Worm (Caenorhabditis elegans) whole organism, young adult: ENCODE measurements around the gene ZK84.1.

Source experiments
- B0019.2 ChIP-seq: fragments of 200-800 bp; sonication (Bioruptor generic); conservative IDR thresholded peaks from 2 replicates; pipeline ENCODE4 v1.3.6; 2022; ENCODE audit warnings: missing genetic modification reagents, missing genetic modification characterization, missing compliant biosample characterization
- C06A6.2 ChIP-seq: fragments of 200-800 bp; sonication (Bioruptor generic); conservative IDR thresholded peaks from 2 replicates; pipeline ENCODE4 v1.3.6; 2022; ENCODE audit warnings: missing genetic modification characterization, missing compliant biosample characterization
- C17E4.6 ChIP-seq: fragments of 200-800 bp; sonication (Bioruptor generic); IDR thresholded peaks from 2 replicates; pipeline ENCODE4 v1.3.6; 2022; ENCODE audit warnings: missing genetic modification reagents, missing genetic modification characterization, missing compliant biosample characterization
- D2030.7 ChIP-seq: fragments of 200-800 bp; sonication (Bioruptor generic); IDR thresholded peaks from 2 replicates; pipeline ENCODE4 v1.3.6; 2022; ENCODE audit warnings: missing genetic modification reagents, missing genetic modification characterization, missing compliant biosample characterization
- F57C9.4 ChIP-seq: sonication (generic microtip); optimal IDR thresholded peaks from 2 replicates; lab custom pipeline; 2017; ENCODE audit warnings: mild to moderate bottlenecking, missing genetic modification characterization, missing compliant biosample characterization
- K12H6.12 ChIP-seq: fragments of 200-800 bp; sonication (Bioruptor generic); optimal IDR thresholded peaks from 2 replicates; lab custom pipeline; 2018; ENCODE audit warnings: mild to moderate bottlenecking, missing genetic modification characterization, missing compliant biosample characterization
- T26A5.8 ChIP-seq: sonication (generic microtip); optimal IDR thresholded peaks from 2 replicates; lab custom pipeline; 2016; ENCODE audit warnings: missing genetic modification characterization, missing compliant biosample characterization
- Y56A3A.18 ChIP-seq: fragments of 200-800 bp; sonication (Bioruptor generic); IDR thresholded peaks from 2 replicates; pipeline ENCODE4 v1.3.6; 2022; ENCODE audit warnings: missing genetic modification reagents, missing genetic modification characterization, missing compliant biosample characterization
- Y67H2A.10 ChIP-seq: fragments of 200-800 bp; sonication (Bioruptor generic); conservative IDR thresholded peaks from 2 replicates; pipeline ENCODE4 v1.3.6; 2022; ENCODE audit warnings: missing genetic modification reagents, missing genetic modification characterization, missing compliant biosample characterization
- attf-3 ChIP-seq: fragments of 200-800 bp; sonication (Bioruptor generic); conservative IDR thresholded peaks from 2 replicates; pipeline ENCODE4 v1.3.6; 2022; ENCODE audit warnings: missing genetic modification reagents, missing genetic modification characterization, missing compliant biosample characterization
- bed-1 ChIP-seq: fragments of 200-800 bp; sonication (Bioruptor generic); IDR thresholded peaks from 2 replicates; pipeline ENCODE4 v1.3.6; 2022; ENCODE audit warnings: missing genetic modification reagents, missing genetic modification characterization, missing compliant biosample characterization
- ceh-58 ChIP-seq: fragments of 200-800 bp; sonication (Bioruptor generic); IDR thresholded peaks from 2 replicates; pipeline ENCODE4 v1.3.6; 2022; ENCODE audit warnings: missing genetic modification characterization, missing compliant biosample characterization
- chd-7 ChIP-seq: sonication (generic microtip); optimal IDR thresholded peaks from 2 replicates; lab custom pipeline; 2016; ENCODE audit warnings: mild to moderate bottlenecking, missing genetic modification characterization, moderate library complexity, missing compliant biosample characterization
- dpff-1 ChIP-seq: sonication (generic microtip); optimal IDR thresholded peaks from 2 replicates; lab custom pipeline; 2017; ENCODE audit warnings: mild to moderate bottlenecking, missing genetic modification characterization, missing compliant biosample characterization
- egl-18 ChIP-seq: fragments of 200-800 bp; sonication (Bioruptor generic); IDR thresholded peaks from 2 replicates; pipeline ENCODE4 v1.3.6; 2022; ENCODE audit warnings: missing genetic modification reagents, missing genetic modification characterization, missing compliant biosample characterization
- hmg-1.2 ChIP-seq: fragments of 200-800 bp; sonication (Bioruptor generic); IDR thresholded peaks from 2 replicates; pipeline ENCODE4 v1.3.6; 2022; ENCODE audit warnings: missing genetic modification reagents, missing genetic modification characterization, missing compliant biosample characterization
- hsf-1 ChIP-seq: fragments of 200-800 bp; sonication (Bioruptor generic); IDR thresholded peaks from 2 replicates; pipeline ENCODE4 v1.3.6; 2022; ENCODE audit warnings: missing genetic modification reagents, missing genetic modification characterization, missing compliant biosample characterization
- lin-40 ChIP-seq: sonication (generic microtip); optimal IDR thresholded peaks from 2 replicates; lab custom pipeline; 2016; ENCODE audit warnings: missing genetic modification characterization, mild to moderate bottlenecking, missing compliant biosample characterization, missing genotype, missing genetic modification reagents
- lsy-27 ChIP-seq: sonication (generic microtip); optimal IDR thresholded peaks from 2 replicates; lab custom pipeline; 2017; ENCODE audit warnings: missing genetic modification characterization, mild to moderate bottlenecking, missing compliant biosample characterization, antibody characterized with exemption, missing genotype, borderline replicate concordance; ENCODE audit not compliant: insufficient read depth
- madf-6 ChIP-seq: fragments of 200-800 bp; sonication (Bioruptor generic); IDR thresholded peaks from 2 replicates; pipeline ENCODE4 v1.3.6; 2022; ENCODE audit warnings: missing genetic modification reagents, missing genetic modification characterization, missing compliant biosample characterization
- madf-8 ChIP-seq: fragments of 200-800 bp; sonication (Bioruptor generic); conservative IDR thresholded peaks from 2 replicates; pipeline ENCODE4 v1.3.6; 2022; ENCODE audit warnings: missing genetic modification reagents, missing genetic modification characterization, missing compliant biosample characterization
- mxl-1 ChIP-seq: sonication (generic microtip); optimal IDR thresholded peaks from 2 replicates; lab custom pipeline; 2016; ENCODE audit warnings: missing genetic modification characterization, missing compliant biosample characterization
- nfya-2 ChIP-seq: fragments of 200-800 bp; sonication (Bioruptor generic); IDR thresholded peaks from 2 replicates; pipeline ENCODE4 v1.3.6; 2022; ENCODE audit warnings: missing genetic modification reagents, missing genetic modification characterization, missing compliant biosample characterization
- nhr-120 ChIP-seq: fragments of 200-800 bp; sonication (Bioruptor generic); IDR thresholded peaks from 2 replicates; pipeline ENCODE4 v1.3.6; 2022; ENCODE audit warnings: missing genetic modification characterization, missing compliant biosample characterization
- nhr-80 ChIP-seq: sonication (generic microtip); optimal IDR thresholded peaks from 2 replicates; lab custom pipeline; 2016; ENCODE audit warnings: missing genetic modification characterization, missing compliant biosample characterization
- nhr-90 ChIP-seq: sonication (generic microtip); optimal IDR thresholded peaks from 2 replicates; lab custom pipeline; 2016; ENCODE audit warnings: missing genotype, mild to moderate bottlenecking, missing genetic modification characterization, missing compliant biosample characterization
- snpc-1.3 ChIP-seq: sonication (generic microtip); optimal IDR thresholded peaks from 2 replicates; lab custom pipeline; 2017; ENCODE audit warnings: missing genetic modification characterization, mild to moderate bottlenecking, missing compliant biosample characterization, antibody characterized with exemption, moderate library complexity, missing genotype, missing genetic modification reagents; ENCODE audit not compliant: insufficient read depth
- snpc-4 ChIP-seq, 5 experiments: fragments of 150-350 bp in 1 of 5; sonication (generic microtip) in 4 of 5; optimal IDR thresholded peaks; 2 replicates each; lab custom pipeline; 2014 to 2018; ENCODE audit warnings: missing genetic modification characterization in 5 of 5, missing biosample characterization in 3 of 5, antibody characterized with exemption in 2 of 5, mild to moderate bottlenecking in 2 of 5, missing compliant biosample characterization in 2 of 5, missing genotype in 2 of 5, moderate library complexity in 2 of 5, missing genetic modification reagents in 1 of 5
- somi-1 ChIP-seq: fragments of 200-800 bp; sonication (Bioruptor generic); optimal IDR thresholded peaks from 2 replicates; lab custom pipeline; 2018; ENCODE audit warnings: mild to moderate bottlenecking, missing genetic modification characterization, missing compliant biosample characterization
- tlf-1 ChIP-seq: fragments of 200-800 bp; sonication (Bioruptor generic); optimal IDR thresholded peaks from 2 replicates; lab custom pipeline; 2018; ENCODE audit warnings: mild to moderate bottlenecking, missing genetic modification characterization, missing compliant biosample characterization
- unc-130 ChIP-seq: sonication (generic microtip); optimal IDR thresholded peaks from 2 replicates; lab custom pipeline; 2016; ENCODE audit warnings: missing genetic modification reagents, missing genetic modification characterization, missing compliant biosample characterization
- unc-62 ChIP-seq: fragments of 150-350 bp; optimal IDR thresholded peaks from 2 replicates; lab custom pipeline; 2014; ENCODE audit warnings: missing biosample characterization, missing genetic modification reagents, missing genetic modification characterization
- xnd-1 ChIP-seq: sonication (generic microtip); optimal IDR thresholded peaks from 2 replicates; lab custom pipeline; 2016; ENCODE audit warnings: missing genotype, missing genetic modification reagents, missing genetic modification characterization, missing compliant biosample characterization
- zim-3 ChIP-seq: sonication (generic microtip); optimal IDR thresholded peaks from 2 replicates; lab custom pipeline; 2017; ENCODE audit warnings: mild to moderate bottlenecking, missing genetic modification characterization, moderate library complexity, missing compliant biosample characterization
- ztf-28 ChIP-seq: fragments of 200-800 bp; sonication (Bioruptor generic); IDR thresholded peaks from 2 replicates; pipeline ENCODE4 v1.3.6; 2022; ENCODE audit warnings: missing genetic modification reagents, missing genetic modification characterization, missing compliant biosample characterization
- ztf-6 ChIP-seq: fragments of 200-800 bp; sonication (Bioruptor generic); IDR thresholded peaks from 2 replicates; pipeline ENCODE4 v1.3.6; 2022; ENCODE audit warnings: missing genetic modification reagents, missing genetic modification characterization, missing compliant biosample characterization

The ZK84.1 gene

ce11 chrII:5996066-5996465, 24.4 kb upstream of the ZK84.1 start, which contains the start of gene ins-4:
Gene ins-4, plus strand, starts transcription at chrII:5996366.
- TF ChIP-seq tlf-1 (GFP tag; lab: Kevin White, UChicago) (no peak), xnd-1 (tag; lab: Kevin White, UChicago) (no peak)

- TF ChIP-seq F57C9.4 (no peak), ceh-58 (GFP tag; lab: Robert Waterston, UW) (no peak), snpc-4 (GFP tag; optimal IDR thresholded peaks at IDR 0.05; lab: Kevin White, UChicago) (no peak), snpc-4 (tag; optimal IDR thresholded peaks at IDR 0.05; lab: Kevin White, UChicago) (no peak), unc-62 (no peak), unc-130 (GFP tag; lab: Kevin White, UChicago) (no peak), bed-1 (GFP tag; lab: Robert Waterston, UW) (no peak), T26A5.8 (tag; lab: Kevin White, UChicago) (no peak), B0019.2 (GFP tag; lab: Robert Waterston, UW) (no peak), ztf-6 (GFP tag; lab: Robert Waterston, UW) (no peak), K12H6.12 (tag; lab: Kevin White, UChicago) (no peak), lin-40 (tag; lab: Kevin White, UChicago) (no peak), C06A6.2 (GFP tag; lab: Robert Waterston, UW) (no peak), Y67H2A.10 (GFP tag; lab: Robert Waterston, UW) (no peak), Y56A3A.18 (GFP tag; lab: Robert Waterston, UW) (no peak), nhr-90 (tag; lab: Kevin White, UChicago) (no peak)
These were observed 23.2 kb upstream of the ZK84.1 start, which contains the start of gene ins-5 for ce11 chrII:5997257-5997656. Gene ins-5, plus strand, starts transcription at chrII:5997557.

ce11 chrII:6000136-6000535, 20.3 kb upstream of the ZK84.1 start, which contains the start of gene ins-6:
Gene ins-6, plus strand, starts transcription at chrII:6000436.
- TF ChIP-seq nfya-2 (no peak), hmg-1.2 (GFP tag; lab: Robert Waterston, UW) (no peak), nhr-120 (no peak), madf-8 (GFP tag; lab: Robert Waterston, UW) (no peak), ztf-28 (no peak), tlf-1 (GFP tag; lab: Kevin White, UChicago) (no peak), dpff-1 (tag; lab: Kevin White, UChicago) (no peak), lsy-27 (tag; lab: Kevin White, UChicago) (no peak), madf-6 (GFP tag; lab: Robert Waterston, UW) (no peak), nhr-80 (tag; lab: Kevin White, UChicago) (no peak), attf-3 (no peak), zim-3 (no peak), mxl-1 (no peak), snpc-1.3 (no peak), hsf-1 (GFP tag; lab: Robert Waterston, UW) (no peak), C17E4.6 (GFP tag; lab: Robert Waterston, UW) (no peak), egl-18 (GFP tag; lab: Robert Waterston, UW) (no peak), somi-1 (GFP tag; lab: Kevin White, UChicago) (no peak), chd-7 (tag; lab: Kevin White, UChicago) (no peak), D2030.7 (no peak)
